Worm (Caenorhabditis elegans): ENCODE data around the gene lips-8.

Gene lips-8

ce11 chrX:14920880-14921279, 22.6 kb downstream of the lips-8 start:
- TF ChIP-seq tra-4 (tag; optimal IDR thresholded peaks at IDR 0.05), result no peak
- no peak for TF ChIP-seq aly-1 (tag; optimal IDR thresholded peaks at IDR 0.05)
- no peak for TF ChIP-seq tbx-37 (GFP tag; conservative IDR thresholded peaks at IDR 0.05)
- TF ChIP-seq ceh-13 (GFP tag; optimal IDR thresholded peaks at IDR 0.05), result no peak
- TF ChIP-seq sea-1 (GFP tag; conservative IDR thresholded peaks at IDR 0.05), result no peak
- no peak for TF ChIP-seq hmbx-1 (tag; optimal IDR thresholded peaks at IDR 0.05)
- no peak for TF ChIP-seq flt-1 (GFP tag; IDR thresholded peaks at IDR 0.05)
- no peak for TF ChIP-seq B0310.2 (tag; optimal IDR thresholded peaks at IDR 0.05)
- TF ChIP-seq hnd-1 (tag; optimal IDR thresholded peaks at IDR 0.05), result no peak
- TF ChIP-seq hmg-4 (GFP tag; optimal IDR thresholded peaks at IDR 0.05), result no peak
- no peak for TF ChIP-seq F13C5.2 (tag; optimal IDR thresholded peaks at IDR 0.05)
- TF ChIP-seq scrt-1 (GFP tag; IDR thresholded peaks at IDR 0.05), result no peak
- TF ChIP-seq pes-1 (GFP tag; IDR thresholded peaks at IDR 0.05), result no peak
- TF ChIP-seq ama-1 (optimal IDR thresholded peaks at IDR 0.05), result no peak
- no peak for TF ChIP-seq ets-7 (tag; optimal IDR thresholded peaks at IDR 0.05)
- no peak for TF ChIP-seq ceh-36 (tag; optimal IDR thresholded peaks at IDR 0.05)
- TF ChIP-seq tbx-11 (GFP tag; IDR thresholded peaks at IDR 0.05), result no peak

ce11 chrX:14922758-14923157, 24.5 kb downstream of the lips-8 start:
- TF ChIP-seq ama-1 (optimal IDR thresholded peaks at IDR 0.05), result no peak
- TF ChIP-seq F13C5.2 (tag; optimal IDR thresholded peaks at IDR 0.05), result no peak
- TF ChIP-seq tbx-11 (GFP tag; IDR thresholded peaks at IDR 0.05), result no peak
- TF ChIP-seq sea-1 (GFP tag; conservative IDR thresholded peaks at IDR 0.05), result no peak
- TF ChIP-seq flt-1 (GFP tag; IDR thresholded peaks at IDR 0.05), result no peak
- TF ChIP-seq tra-4 (tag; optimal IDR thresholded peaks at IDR 0.05), result no peak
- no peak for TF ChIP-seq B0310.2 (tag; optimal IDR thresholded peaks at IDR 0.05)
- no peak for TF ChIP-seq hnd-1 (tag; optimal IDR thresholded peaks at IDR 0.05)
- TF ChIP-seq tbx-37 (GFP tag; conservative IDR thresholded peaks at IDR 0.05), result no peak
- no peak for TF ChIP-seq hmbx-1 (tag; optimal IDR thresholded peaks at IDR 0.05)
- no peak for TF ChIP-seq scrt-1 (GFP tag; IDR thresholded peaks at IDR 0.05)
- no peak for TF ChIP-seq ets-7 (tag; optimal IDR thresholded peaks at IDR 0.05)
- TF ChIP-seq hmg-4 (GFP tag; optimal IDR thresholded peaks at IDR 0.05), result no peak
- no peak for TF ChIP-seq pes-1 (GFP tag; IDR thresholded peaks at IDR 0.05)
- TF ChIP-seq ceh-36 (tag; optimal IDR thresholded peaks at IDR 0.05), result no peak
- no peak for TF ChIP-seq ceh-13 (GFP tag; optimal IDR thresholded peaks at IDR 0.05)
- TF ChIP-seq aly-1 (tag; optimal IDR thresholded peaks at IDR 0.05), result no peak

DNA sequence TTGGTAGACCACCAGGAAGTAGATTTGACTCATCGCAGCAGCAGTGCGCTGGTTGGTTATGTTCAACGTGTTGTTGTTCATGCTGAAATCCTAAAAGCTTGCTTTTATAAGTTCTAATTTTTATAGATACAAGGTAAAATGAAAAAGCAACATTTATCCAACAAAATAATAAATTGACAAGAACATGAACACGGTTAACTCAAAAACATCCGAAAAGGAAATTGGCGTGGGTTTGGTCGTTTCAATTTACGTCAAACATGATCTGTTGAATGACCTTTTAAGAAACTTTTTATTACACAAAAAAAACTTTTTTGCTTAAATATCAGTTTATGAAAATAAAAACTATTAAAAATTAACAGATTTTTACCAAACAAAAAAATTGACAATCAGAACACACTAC, 30.5 kb downstream of the lips-8 start, which contains the start of gene ntr-2:
Gene ntr-2, minus strand, starts transcription at position 101 of the 400 bp plus-strand sequence.
- TF ChIP-seq pes-1 (GFP tag; IDR thresholded peaks at IDR 0.05) (no peak), aly-1 (tag; optimal IDR thresholded peaks at IDR 0.05) (no peak), hmbx-1 (tag; optimal IDR thresholded peaks at IDR 0.05) (no peak), ama-1 (optimal IDR thresholded peaks at IDR 0.05) (no peak), flt-1 (GFP tag; IDR thresholded peaks at IDR 0.05) (no peak), tra-4 (tag; optimal IDR thresholded peaks at IDR 0.05) (no peak), sea-1 (GFP tag; conservative IDR thresholded peaks at IDR 0.05) (no peak), hmg-4 (GFP tag; optimal IDR thresholded peaks at IDR 0.05) (no peak), tbx-37 (GFP tag; conservative IDR thresholded peaks at IDR 0.05) (no peak), F13C5.2 (tag; optimal IDR thresholded peaks at IDR 0.05) (no peak), scrt-1 (GFP tag; IDR thresholded peaks at IDR 0.05) (no peak), tbx-11 (GFP tag; IDR thresholded peaks at IDR 0.05) (no peak), hnd-1 (tag; optimal IDR thresholded peaks at IDR 0.05) (no peak), ceh-13 (GFP tag; optimal IDR thresholded peaks at IDR 0.05) (no peak), B0310.2 (tag; optimal IDR thresholded peaks at IDR 0.05) (no peak), ceh-36 (tag; optimal IDR thresholded peaks at IDR 0.05) (no peak), ets-7 (tag; optimal IDR thresholded peaks at IDR 0.05) (no peak)

ce11 chrX:14929512-14929911, 31.2 kb downstream of the lips-8 start:
- no peak for TF ChIP-seq F13C5.2 (tag; optimal IDR thresholded peaks at IDR 0.05)
- TF ChIP-seq tra-4 (tag; optimal IDR thresholded peaks at IDR 0.05), result no peak
- TF ChIP-seq aly-1 (tag; optimal IDR thresholded peaks at IDR 0.05), result no peak
- TF ChIP-seq tbx-37 (GFP tag; conservative IDR thresholded peaks at IDR 0.05), result no peak
- no peak for TF ChIP-seq scrt-1 (GFP tag; IDR thresholded peaks at IDR 0.05)
- no peak for TF ChIP-seq hnd-1 (tag; optimal IDR thresholded peaks at IDR 0.05)

ce11 chrX:14931443-14931842, 33.1 kb downstream of the lips-8 start:
- TF ChIP-seq ceh-13 (GFP tag; optimal IDR thresholded peaks at IDR 0.05) (no peak), tra-4 (tag; optimal IDR thresholded peaks at IDR 0.05) (no peak), F13C5.2 (tag; optimal IDR thresholded peaks at IDR 0.05) (no peak), hnd-1 (tag; optimal IDR thresholded peaks at IDR 0.05) (no peak), scrt-1 (GFP tag; IDR thresholded peaks at IDR 0.05) (no peak), aly-1 (tag; optimal IDR thresholded peaks at IDR 0.05) (no peak), ets-7 (tag; optimal IDR thresholded peaks at IDR 0.05) (no peak), tbx-37 (GFP tag; conservative IDR thresholded peaks at IDR 0.05) (no peak), tbx-11 (GFP tag; IDR thresholded peaks at IDR 0.05) (no peak), pes-1 (GFP tag; IDR thresholded peaks at IDR 0.05) (no peak), ceh-36 (tag; optimal IDR thresholded peaks at IDR 0.05) (no peak), hmg-4 (GFP tag; optimal IDR thresholded peaks at IDR 0.05) (no peak), hmbx-1 (tag; optimal IDR thresholded peaks at IDR 0.05) (no peak)

ce11 chrX:14938188-14938587, 39.9 kb downstream of the lips-8 start:
- TF ChIP-seq ama-1 (optimal IDR thresholded peaks at IDR 0.05) (no peak), tbx-37 (GFP tag; conservative IDR thresholded peaks at IDR 0.05) (no peak), B0310.2 (tag; optimal IDR thresholded peaks at IDR 0.05) (no peak), hmbx-1 (tag; optimal IDR thresholded peaks at IDR 0.05) (no peak), aly-1 (tag; optimal IDR thresholded peaks at IDR 0.05) (no peak), ceh-36 (tag; optimal IDR thresholded peaks at IDR 0.05) (no peak), F13C5.2 (tag; optimal IDR thresholded peaks at IDR 0.05) (no peak), ceh-13 (GFP tag; optimal IDR thresholded peaks at IDR 0.05) (no peak), tbx-11 (GFP tag; IDR thresholded peaks at IDR 0.05) (no peak), hmg-4 (GFP tag; optimal IDR thresholded peaks at IDR 0.05) (no peak), pes-1 (GFP tag; IDR thresholded peaks at IDR 0.05) (no peak), tra-4 (tag; optimal IDR thresholded peaks at IDR 0.05) (no peak), hnd-1 (tag; optimal IDR thresholded peaks at IDR 0.05) (no peak), sea-1 (GFP tag; conservative IDR thresholded peaks at IDR 0.05) (no peak), scrt-1 (GFP tag; IDR thresholded peaks at IDR 0.05) (no peak)

ce11 chrX:14946217-14946463, 47.8 kb downstream of the lips-8 start, which contains the start of gene mrp-5:
Gene mrp-5 (minus strand): TSS chrX:14946317.
- TF ChIP-seq hnd-1 (tag; optimal IDR thresholded peaks at IDR 0.05), result no peak
- no peak for TF ChIP-seq hmg-4 (GFP tag; optimal IDR thresholded peaks at IDR 0.05)
- no peak for TF ChIP-seq tra-4 (tag; optimal IDR thresholded peaks at IDR 0.05)
- no peak for TF ChIP-seq flt-1 (GFP tag; IDR thresholded peaks at IDR 0.05)
- TF ChIP-seq tbx-37 (GFP tag; conservative IDR thresholded peaks at IDR 0.05), result no peak
- no peak for TF ChIP-seq pes-1 (GFP tag; IDR thresholded peaks at IDR 0.05)
- TF ChIP-seq aly-1 (tag; optimal IDR thresholded peaks at IDR 0.05), result no peak
- TF ChIP-seq scrt-1 (GFP tag; IDR thresholded peaks at IDR 0.05), result no peak
- TF ChIP-seq tbx-11 (GFP tag; IDR thresholded peaks at IDR 0.05), result no peak
